Fruit fly (Drosophila melanogaster) whole organism, embryonic: ENCODE measurements around the gene CG31468.

ENCODE experiments used
- CG10654 ChIP-seq: fragments of 200-800 bp; sonication (Bioruptor generic); optimal IDR thresholded peaks from 2 replicates; lab custom pipeline; 2016; ENCODE audit warnings: missing biosample characterization, missing genetic modification characterization
- CG12391 ChIP-seq: fragments of 200-800 bp; sonication (Bioruptor generic); optimal IDR thresholded peaks from 3 replicates; lab custom pipeline; 2018; ENCODE audit warnings: missing biosample characterization, mild to moderate bottlenecking, missing genetic modification characterization, moderate library complexity
- CG14710 ChIP-seq: fragments of 200-800 bp; sonication (Bioruptor generic); optimal IDR thresholded peaks from 3 replicates; lab custom pipeline; 2019; ENCODE audit warnings: missing biosample characterization, mild to moderate bottlenecking, missing genetic modification characterization, moderate library complexity
- CG17612 ChIP-seq: fragments of 200-800 bp; sonication (Bioruptor generic); IDR thresholded peaks from 2 replicates; pipeline ENCODE4 v1.3.6; 2022; ENCODE audit warnings: missing biosample characterization, missing genetic modification characterization
- CG18262 ChIP-seq: fragments of 200-800 bp; optimal IDR thresholded peaks from 3 replicates; lab custom pipeline; 2019; ENCODE audit warnings: missing biosample characterization, mild to moderate bottlenecking, missing genetic modification characterization, moderate library complexity
- CG2129 ChIP-seq: fragments of 200-800 bp; sonication (Bioruptor generic); IDR thresholded peaks from 2 replicates; pipeline ENCODE4 v1.3.6; 2022; ENCODE audit warnings: missing biosample characterization, missing genetic modification characterization; ENCODE audit not compliant: partially characterized antibody
- CG4328 ChIP-seq: fragments of 200-800 bp; sonication (Bioruptor generic); optimal IDR thresholded peaks from 3 replicates; lab custom pipeline; 2017; ENCODE audit warnings: missing biosample characterization, missing genetic modification reagents, missing genetic modification characterization
- CG4707 ChIP-seq: fragments of 200-800 bp; sonication (Bioruptor generic); optimal IDR thresholded peaks from 2 replicates; lab custom pipeline; 2018; ENCODE audit warnings: missing biosample characterization, mild to moderate bottlenecking, missing genetic modification characterization, moderate library complexity
- CG8478 ChIP-seq: fragments of >200 bp; optimal IDR thresholded peaks from 2 replicates; lab custom pipeline; 2018
- CG9932 ChIP-seq: fragments of 200-800 bp; sonication (Bioruptor generic); IDR thresholded peaks from 2 replicates; pipeline ENCODE4 v1.3.6; 2022; ENCODE audit warnings: missing biosample characterization, missing genetic modification characterization
- Dip3 ChIP-seq: fragments of 200-800 bp; sonication (Bioruptor generic); optimal IDR thresholded peaks from 3 replicates; lab custom pipeline; 2016; ENCODE audit warnings: missing biosample characterization, missing genetic modification characterization
- Doc2 ChIP-seq: fragments of 200-800 bp; sonication (Bioruptor generic); IDR thresholded peaks from 2 replicates; pipeline ENCODE4 v1.3.6; 2022; ENCODE audit warnings: missing biosample characterization, missing genetic modification characterization
- Doc3 ChIP-seq: fragments of 200-800 bp; sonication (Bioruptor generic); IDR thresholded peaks from 3 replicates; pipeline ENCODE4 v1.3.6; 2022; ENCODE audit warnings: missing biosample characterization, missing genetic modification characterization; ENCODE audit not compliant: partially characterized antibody
- Eip74EF ChIP-seq, 2 experiments: fragments of 200-800 bp in 1 of 2; fragments of >200 bp in 1 of 2; sonication (Bioruptor generic) in 1 of 2; optimal IDR thresholded peaks; 2 replicates each; lab custom pipeline; 2017 to 2019; ENCODE audit warnings: missing biosample characterization in 2 of 2, missing genetic modification characterization in 2 of 2, mild to moderate bottlenecking in 1 of 2, moderate library complexity in 1 of 2
- Ets65A ChIP-seq: fragments of 200-800 bp; sonication (Bioruptor generic); peaks from one replicate; lab custom pipeline; 2016; ENCODE audit warnings: missing biosample characterization, missing genetic modification characterization
- H2.0 ChIP-seq: fragments of 200-800 bp; sonication (Bioruptor generic); IDR thresholded peaks from 2 replicates; pipeline ENCODE4 v1.3.6; 2022; ENCODE audit warnings: missing biosample characterization, missing genetic modification characterization
- HLH54F ChIP-seq: fragments of 200-800 bp; sonication (Bioruptor generic); optimal IDR thresholded peaks from 3 replicates; lab custom pipeline; 2016; ENCODE audit warnings: missing biosample characterization, missing genetic modification characterization
- HLHmδ ChIP-seq: fragments of 200-800 bp; sonication (Bioruptor generic); optimal IDR thresholded peaks from 2 replicates; lab custom pipeline; 2018; ENCODE audit warnings: missing biosample characterization, mild to moderate bottlenecking, missing genetic modification characterization, moderate library complexity
- Hsf ChIP-seq: fragments of 200-800 bp; sonication (Bioruptor generic); optimal IDR thresholded peaks from 3 replicates; lab custom pipeline; 2016; ENCODE audit warnings: missing biosample characterization, missing genetic modification characterization
- Max ChIP-seq: fragments of 200-800 bp; sonication (Bioruptor generic); optimal IDR thresholded peaks from 2 replicates; lab custom pipeline; 2016; ENCODE audit warnings: missing biosample characterization, mild to moderate bottlenecking, missing genetic modification characterization
- NfI ChIP-seq: fragments of 200-800 bp; sonication (Bioruptor generic); optimal IDR thresholded peaks from 3 replicates; lab custom pipeline; 2018; ENCODE audit warnings: missing biosample characterization, mild to moderate bottlenecking, missing genetic modification characterization, moderate library complexity
- Oli ChIP-seq: fragments of 200-800 bp; sonication (Bioruptor generic); optimal IDR thresholded peaks from 2 replicates; lab custom pipeline; 2018; ENCODE audit warnings: missing biosample characterization, mild to moderate bottlenecking, missing genetic modification characterization, moderate library complexity
- Optix ChIP-seq: fragments of 200-800 bp; sonication (Bioruptor generic); IDR thresholded peaks from 3 replicates; pipeline ENCODE4 v1.3.6; 2022; ENCODE audit warnings: missing biosample characterization, missing genetic modification characterization
- Pdp1 ChIP-seq, 2 experiments: fragments of 200-800 bp; sonication (Bioruptor generic); optimal IDR thresholded peaks; 3 replicates each; lab custom pipeline; 2016; ENCODE audit warnings: missing biosample characterization in 2 of 2, missing genetic modification characterization in 2 of 2, mild to moderate bottlenecking in 1 of 2, moderate library complexity in 1 of 2
- Sox102F ChIP-seq: fragments of 200-800 bp; sonication (Bioruptor generic); optimal IDR thresholded peaks from 2 replicates; lab custom pipeline; 2018; ENCODE audit warnings: missing biosample characterization, mild to moderate bottlenecking, missing genetic modification characterization, moderate library complexity
- Sry-δ ChIP-seq: fragments of 200-800 bp; sonication (Bioruptor generic); optimal IDR thresholded peaks from 2 replicates; lab custom pipeline; 2016; ENCODE audit warnings: missing biosample characterization, missing genetic modification characterization
- TFAM ChIP-seq: fragments of 200-800 bp; sonication (Bioruptor generic); optimal IDR thresholded peaks from 2 replicates; lab custom pipeline; 2017; ENCODE audit warnings: missing biosample characterization, missing genetic modification characterization, inconsistent platforms
- aop ChIP-seq: fragments of 200-800 bp; sonication (Bioruptor generic); IDR thresholded peaks from 2 replicates; pipeline ENCODE4 v1.3.6; 2022; ENCODE audit warnings: missing biosample characterization, missing genetic modification characterization
- br ChIP-seq: fragments of >200 bp; optimal IDR thresholded peaks from 2 replicates; lab custom pipeline; 2017
- cg ChIP-seq: fragments of 200-800 bp; sonication (Bioruptor generic); optimal IDR thresholded peaks from 3 replicates; lab custom pipeline; 2019; ENCODE audit warnings: missing biosample characterization, mild to moderate bottlenecking, missing genetic modification characterization, moderate library complexity
- da ChIP-seq: fragments of 200-800 bp; sonication (Bioruptor generic); optimal IDR thresholded peaks from 2 replicates; lab custom pipeline; 2016; ENCODE audit warnings: missing biosample characterization, missing genetic modification characterization
- dimm ChIP-seq: fragments of 200-800 bp; sonication (Bioruptor generic); IDR thresholded peaks from 2 replicates; pipeline ENCODE4 v1.3.6; 2022; ENCODE audit warnings: missing biosample characterization, missing genetic modification characterization
- eyg ChIP-seq: fragments of 200-800 bp; sonication (Bioruptor generic); optimal IDR thresholded peaks from 3 replicates; lab custom pipeline; 2016; ENCODE audit warnings: missing biosample characterization, missing genetic modification characterization
- fd64A ChIP-seq: fragments of 200-800 bp; sonication (Bioruptor generic); optimal IDR thresholded peaks from 3 replicates; lab custom pipeline; 2018; ENCODE audit warnings: missing biosample characterization, mild to moderate bottlenecking, missing genetic modification characterization
- fd96Cb ChIP-seq: fragments of 200-800 bp; sonication (Bioruptor generic); optimal IDR thresholded peaks from 2 replicates; lab custom pipeline; 2018; ENCODE audit warnings: missing biosample characterization, mild to moderate bottlenecking, missing genetic modification characterization, moderate library complexity
- gt ChIP-seq: fragments of 200-800 bp; sonication (Bioruptor generic); IDR thresholded peaks from 2 replicates; pipeline ENCODE4 v1.3.6; 2022; ENCODE audit warnings: missing biosample characterization, missing genetic modification characterization
- h ChIP-seq: fragments of >200 bp; optimal IDR thresholded peaks from 2 replicates; lab custom pipeline; 2017
- jumu ChIP-seq: fragments of 200-800 bp; sonication (Bioruptor generic); optimal IDR thresholded peaks from 3 replicates; lab custom pipeline; 2016; ENCODE audit warnings: missing biosample characterization, missing genetic modification characterization
- lov ChIP-seq, 2 experiments: fragments of 200-800 bp in 1 of 2; fragments of >200 bp in 1 of 2; sonication (Bioruptor generic) in 1 of 2; IDR thresholded peaks in 1 of 2; optimal IDR thresholded peaks in 1 of 2; 2 replicates in 1 of 2; 3 replicates in 1 of 2; pipeline versions ENCODE4 v1.3.6 to Lab custom; 2017 to 2022; ENCODE audit warnings: missing biosample characterization in 1 of 2, missing genetic modification characterization in 1 of 2
- prd ChIP-seq, 3 experiments: fragments of >200 bp in 2 of 3; fragments of 200-800 bp in 1 of 3; sonication (Bioruptor generic) in 1 of 3; optimal IDR thresholded peaks in 2 of 3; IDR thresholded peaks in 1 of 3; 2 replicates in 2 of 3; 3 replicates in 1 of 3; pipeline versions ENCODE4 v1.3.6 to Lab custom; 2017 to 2022; ENCODE audit warnings: missing biosample characterization in 1 of 3, missing genetic modification characterization in 1 of 3
- pum ChIP-seq: fragments of 200-800 bp; sonication (Bioruptor generic); optimal IDR thresholded peaks from 2 replicates; lab custom pipeline; 2016; ENCODE audit warnings: missing biosample characterization, missing genetic modification characterization
- seq ChIP-seq: fragments of 200-800 bp; sonication (Bioruptor generic); IDR thresholded peaks from 2 replicates; pipeline ENCODE4 v1.3.6; 2022; ENCODE audit warnings: missing biosample characterization, missing genetic modification characterization
- sisA ChIP-seq: fragments of 200-800 bp; sonication (Bioruptor generic); IDR thresholded peaks from 2 replicates; pipeline ENCODE4 v1.3.6; 2022; ENCODE audit warnings: missing biosample characterization, missing genetic modification characterization
- slp2 ChIP-seq: fragments of 200-800 bp; sonication (Bioruptor generic); optimal IDR thresholded peaks from 2 replicates; lab custom pipeline; 2016; ENCODE audit warnings: missing biosample characterization, missing genetic modification characterization
- sna ChIP-seq: fragments of 200-800 bp; sonication (Bioruptor generic); IDR thresholded peaks from 2 replicates; pipeline ENCODE4 v1.3.6; 2022; ENCODE audit warnings: missing biosample characterization, missing genetic modification characterization; ENCODE audit not compliant: partially characterized antibody
- sqz ChIP-seq: fragments of 200-800 bp; sonication (Bioruptor generic); optimal IDR thresholded peaks from 3 replicates; lab custom pipeline; 2018; ENCODE audit warnings: missing biosample characterization, mild to moderate bottlenecking, missing genetic modification characterization
- sr ChIP-seq: fragments of 200-800 bp; sonication (Bioruptor generic); IDR thresholded peaks from 3 replicates; pipeline ENCODE4 v1.3.6; 2022; ENCODE audit warnings: missing biosample characterization, missing genetic modification characterization
- ttk ChIP-seq: fragments of 200-800 bp; sonication (Bioruptor generic); IDR thresholded peaks from 2 replicates; pipeline ENCODE4 v2.1.2; 2022; ENCODE audit warnings: missing biosample characterization, missing genetic modification characterization
- twi ChIP-seq: fragments of 200-800 bp; optimal IDR thresholded peaks from 2 replicates; lab custom pipeline; 2019; ENCODE audit warnings: missing biosample characterization, mild to moderate bottlenecking, missing genetic modification characterization, moderate library complexity

Gene CG31468

DNA sequence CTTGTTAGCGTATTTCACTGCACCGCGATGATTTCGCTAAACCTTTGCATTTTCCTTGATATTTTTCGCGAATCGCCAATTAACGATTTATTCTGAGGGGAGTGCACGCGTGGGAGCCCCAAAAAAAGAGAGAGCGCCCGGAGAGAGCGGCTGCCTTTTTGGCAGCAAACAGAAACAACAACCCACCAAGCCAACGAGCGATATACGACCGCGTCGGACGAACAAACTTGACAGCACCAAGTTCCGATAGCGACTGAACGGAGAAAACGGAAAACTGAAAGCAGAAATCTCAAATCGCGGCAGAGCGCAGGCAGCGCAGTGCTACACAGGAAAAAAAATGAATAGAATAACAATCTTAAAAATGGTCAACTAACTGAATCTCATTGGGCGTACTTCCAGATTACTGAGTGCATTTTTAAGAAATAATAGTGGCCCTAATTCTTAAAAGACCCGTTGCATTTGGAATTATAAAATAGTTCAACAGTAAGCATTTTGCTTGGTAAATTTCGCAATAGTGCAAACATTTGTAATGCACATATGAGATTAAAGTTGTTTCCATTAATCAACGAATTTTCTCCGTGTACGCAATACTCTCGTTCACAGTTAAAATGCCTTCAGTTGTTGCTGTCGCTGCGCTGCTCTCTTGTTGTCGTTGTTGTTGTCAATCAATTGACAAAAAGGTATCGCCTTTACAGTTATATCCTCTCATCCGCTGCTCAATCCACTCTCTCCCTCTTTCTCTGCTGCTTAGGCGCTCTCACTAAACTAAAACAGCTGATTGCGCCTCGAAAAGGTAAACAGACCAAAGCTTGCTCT is 30.5 kb downstream of the CG31468 start, which contains the start of gene CG31145 (continued):
- TF ChIP-seq CG2129 (GFP tag; lab: Robert Waterston, UW) = no peak
- TF ChIP-seq CG18262 (tag; lab: Kevin White, UChicago) = peak; percentile 99
- peak; percentile 99 for TF ChIP-seq ttk (GFP tag; lab: Robert Waterston, UW)
- peak; percentile 99 for TF ChIP-seq jumu (GFP tag; lab: Kevin White, UChicago)
- peak; percentile 100 for TF ChIP-seq fd96Cb (tag; lab: Kevin White, UChicago)
- TF ChIP-seq seq (GFP tag; lab: Robert Waterston, UW) = peak; percentile 99
- TF ChIP-seq da (GFP tag; lab: Kevin White, UChicago) = peak; percentile 99
- peak; percentile 95 for TF ChIP-seq CG4707 (GFP tag; lab: Kevin White, UChicago)
- no peak for TF ChIP-seq sna (GFP tag; lab: Robert Waterston, UW)
- TF ChIP-seq prd (optimal IDR thresholded peaks at IDR 0.05; lab: Kevin White, UChicago) = no peak
- peak; percentile 99 for TF ChIP-seq prd (GFP tag; IDR thresholded peaks at IDR 0.05; lab: Robert Waterston, UW)
- TF ChIP-seq CG12391 = peak; percentile 100
- peak; percentile 96 for TF ChIP-seq dimm (GFP tag; lab: Robert Waterston, UW)
- TF ChIP-seq gt = peak; percentile 97
- TF ChIP-seq CG14710 (tag; lab: Kevin White, UChicago) = peak; percentile 98
- TF ChIP-seq cg (GFP tag; lab: Kevin White, UChicago) = peak; percentile 49
- TF ChIP-seq Pdp1 (GFP tag; optimal IDR thresholded peaks at IDR 0.05; lab: Kevin White, UChicago) = peak; percentile 99 to 100
- TF ChIP-seq Dip3 (GFP tag; lab: Kevin White, UChicago) = peak; percentile 99
- TF ChIP-seq CG4328 (GFP tag; lab: Kevin White, UChicago) = peak; percentile 98
- TF ChIP-seq CG17612 = peak; percentile 97
- TF ChIP-seq Optix (GFP tag; lab: Robert Waterston, UW) = peak; percentile 99
- peak; percentile 100 for TF ChIP-seq Ets65A
- peak; percentile 98 for TF ChIP-seq CG9932 (GFP tag; lab: Robert Waterston, UW)
- TF ChIP-seq HLHmδ (GFP tag; lab: Kevin White, UChicago) = no peak
- peak; percentile 100 for TF ChIP-seq Hsf (GFP tag; lab: Kevin White, UChicago)
- peak; percentile 100 for TF ChIP-seq Max (GFP tag; lab: Kevin White, UChicago)
- peak; percentile 99 for TF ChIP-seq NfI
- peak; percentile 99 for TF ChIP-seq sqz (GFP tag; lab: Kevin White, UChicago)
- TF ChIP-seq Sox102F (GFP tag; lab: Kevin White, UChicago) = peak; percentile 100
- peak; percentile 100 for TF ChIP-seq Oli (tag; lab: Kevin White, UChicago)
- TF ChIP-seq h (lab: Kevin White, UChicago) = no peak
- TF ChIP-seq Eip74EF (GFP tag; optimal IDR thresholded peaks at IDR 0.05; lab: Kevin White, UChicago) = peak in 1 of 2 experiments; percentile 100
- TF ChIP-seq H2.0 (GFP tag; lab: Robert Waterston, UW) = peak; percentile 99
- TF ChIP-seq TFAM (GFP tag; lab: Kevin White, UChicago) = peak; percentile 95
- peak; percentile 99 for TF ChIP-seq CG10654
- TF ChIP-seq eyg (GFP tag; lab: Kevin White, UChicago) = peak; percentile 99
- TF ChIP-seq slp2 (GFP tag; lab: Kevin White, UChicago) = peak; percentile 100
- no peak for TF ChIP-seq lov (optimal IDR thresholded peaks at IDR 0.05; lab: Kevin White, UChicago)
- TF ChIP-seq lov (GFP tag; IDR thresholded peaks at IDR 0.05; lab: Robert Waterston, UW) = peak; percentile 94
- TF ChIP-seq aop (GFP tag; lab: Robert Waterston, UW) = peak; percentile 86
- peak; percentile 86 for TF ChIP-seq sr (GFP tag; lab: Robert Waterston, UW)
- TF ChIP-seq Doc3 (GFP tag; lab: Robert Waterston, UW) = no peak
- peak; percentile 99 for TF ChIP-seq sisA (GFP tag; lab: Robert Waterston, UW)
- TF ChIP-seq HLH54F = peak; percentile 100
- peak; percentile 97; the same call in 1 of the 2 replicates for TF ChIP-seq Doc2 (GFP tag; lab: Robert Waterston, UW)
- peak; percentile 98 for TF ChIP-seq twi
- peak; percentile 98 for TF ChIP-seq fd64A (GFP tag; lab: Kevin White, UChicago)
- peak; percentile 100 for TF ChIP-seq pum (GFP tag; lab: Kevin White, UChicago)
- no peak for TF ChIP-seq CG8478 (lab: Kevin White, UChicago)
- peak; percentile 84 for TF ChIP-seq Sry-δ (GFP tag; lab: Kevin White, UChicago)
- TF ChIP-seq br (lab: Kevin White, UChicago) = no peak
